Worm (Caenorhabditis elegans): ENCODE data around the gene Y80D3A.8.

Gene Y80D3A.8

ce11 chrV:18934539-18934938 lies 5.9 kb upstream of the Y80D3A.8 start:
- TF ChIP-seq nhr-80 (tag; optimal IDR thresholded peaks at IDR 0.05), result no peak
- TF ChIP-seq ceh-100 (GFP tag; IDR thresholded peaks at IDR 0.05), result no peak
- no peak for TF ChIP-seq nhr-27 (tag; optimal IDR thresholded peaks at IDR 0.05)
- no peak for TF ChIP-seq hmg-1.2 (GFP tag; IDR thresholded peaks at IDR 0.05)
- no peak for TF ChIP-seq ccch-3 (GFP tag; optimal IDR thresholded peaks at IDR 0.05)
- TF ChIP-seq hmg-20 (GFP tag; IDR thresholded peaks at IDR 0.05), result no peak
- TF ChIP-seq F23B12.7 (tag; optimal IDR thresholded peaks at IDR 0.05; ENCODE audit: insufficient read depth), result no peak
- TF ChIP-seq ets-4 (GFP tag; optimal IDR thresholded peaks at IDR 0.05), result no peak
- TF ChIP-seq F37B4.10 (GFP tag; IDR thresholded peaks at IDR 0.05), result no peak
- no peak for TF ChIP-seq ztf-6 (GFP tag; IDR thresholded peaks at IDR 0.05)
- no peak for TF ChIP-seq D2030.7 (GFP tag; IDR thresholded peaks at IDR 0.05)
- TF ChIP-seq K12H6.12 (tag; optimal IDR thresholded peaks at IDR 0.05), result no peak
- no peak for TF ChIP-seq bed-2 (GFP tag; IDR thresholded peaks at IDR 0.05)

ce11 chrV:18937578-18937977 lies 2.9 kb upstream of the Y80D3A.8 start:
- TF ChIP-seq F52B5.7 (tag; optimal IDR thresholded peaks at IDR 0.05) (no peak), tbx-9 (tag; optimal IDR thresholded peaks at IDR 0.05; ENCODE audit: borderline replicate concordance) (no peak), ztf-28 (GFP tag; IDR thresholded peaks at IDR 0.05) (no peak), sdz-38 (tag; optimal IDR thresholded peaks at IDR 0.05) (no peak), F49E8.2 (tag; optimal IDR thresholded peaks at IDR 0.05; ENCODE audit: insufficient read depth) (no peak), T07F8.4 (tag; optimal IDR thresholded peaks at IDR 0.05) (no peak), lsy-27 (tag; optimal IDR thresholded peaks at IDR 0.05; ENCODE audit: borderline replicate concordance, insufficient read depth) (no peak), sptf-2 (GFP tag; optimal IDR thresholded peaks at IDR 0.05) (no peak), hmg-20 (GFP tag; IDR thresholded peaks at IDR 0.05) (no peak), repo-1 (tag; optimal IDR thresholded peaks at IDR 0.05) (no peak), athp-1 (tag; optimal IDR thresholded peaks at IDR 0.05) (no peak), sea-2 (GFP tag; IDR thresholded peaks at IDR 0.05) (no peak), rec-8 (tag; optimal IDR thresholded peaks at IDR 0.05) (no peak), Y53G8AR.9 (GFP tag; conservative IDR thresholded peaks at IDR 0.05) (no peak)

ce11 chrV:18957267-18957843 lies 16.9 kb downstream of the Y80D3A.8 start, which contains the start of gene hrg-10:
hrg-10 (minus strand) TSS chrV:18957317.
- TF ChIP-seq K11D2.4 (GFP tag; IDR thresholded peaks at IDR 0.05) (no peak), ceh-40 (GFP tag; IDR thresholded peaks at IDR 0.05) (no peak), nhr-80 (tag; optimal IDR thresholded peaks at IDR 0.05) (peak; percentile 39)

ce11 chrV:18960072-18960471 lies 19.6 kb downstream of the Y80D3A.8 start, which contains the start of gene ztf-20:
ztf-20 (minus strand) TSS chrV:18960172.
- TF ChIP-seq ccch-3 (GFP tag; optimal IDR thresholded peaks at IDR 0.05) (no peak), C17E4.6 (GFP tag; IDR thresholded peaks at IDR 0.05) (no peak), K11D2.4 (GFP tag; IDR thresholded peaks at IDR 0.05) (no peak), snpc-1.1 (tag; optimal IDR thresholded peaks at IDR 0.05; ENCODE audit: insufficient read depth) (no peak), F57C9.4 (tag; optimal IDR thresholded peaks at IDR 0.05) (no peak), tbx-9 (tag; optimal IDR thresholded peaks at IDR 0.05; ENCODE audit: borderline replicate concordance) (no peak), Y79H2A.3 (GFP tag; conservative IDR thresholded peaks at IDR 0.05) (no peak), atf-7 (tag; optimal IDR thresholded peaks at IDR 0.05) (no peak), zim-3 (tag; optimal IDR thresholded peaks at IDR 0.05) (no peak), Y67H2A.10 (GFP tag; conservative IDR thresholded peaks at IDR 0.05) (no peak), snpc-3.4 (tag; optimal IDR thresholded peaks at IDR 0.05) (no peak), C06A6.2 (GFP tag; conservative IDR thresholded peaks at IDR 0.05) (no peak), gei-17 (GFP tag; optimal IDR thresholded peaks at IDR 0.05) (no peak), mel-28 (tag; optimal IDR thresholded peaks at IDR 0.05; ENCODE audit: borderline replicate concordance) (no peak), zfh-2 (GFP tag; conservative IDR thresholded peaks at IDR 0.05) (no peak), hlh-12 (tag; optimal IDR thresholded peaks at IDR 0.05) (no peak)

All from whole organism, young adult.